Fruit fly (Drosophila melanogaster) whole organism: ENCODE data around the gene Gr22b.

Experiments
- CG8478 ChIP-seq: fragments of >200 bp; optimal IDR thresholded peaks from 2 replicates; lab custom pipeline; 2018; ENCODE audit warnings: inconsistent platforms
- Dll ChIP-seq: fragments of >200 bp; optimal IDR thresholded peaks from 2 replicates; lab custom pipeline; 2017
- psq ChIP-seq: fragments of >200 bp; optimal IDR thresholded peaks from 2 replicates; lab custom pipeline; 2017

DNA sequence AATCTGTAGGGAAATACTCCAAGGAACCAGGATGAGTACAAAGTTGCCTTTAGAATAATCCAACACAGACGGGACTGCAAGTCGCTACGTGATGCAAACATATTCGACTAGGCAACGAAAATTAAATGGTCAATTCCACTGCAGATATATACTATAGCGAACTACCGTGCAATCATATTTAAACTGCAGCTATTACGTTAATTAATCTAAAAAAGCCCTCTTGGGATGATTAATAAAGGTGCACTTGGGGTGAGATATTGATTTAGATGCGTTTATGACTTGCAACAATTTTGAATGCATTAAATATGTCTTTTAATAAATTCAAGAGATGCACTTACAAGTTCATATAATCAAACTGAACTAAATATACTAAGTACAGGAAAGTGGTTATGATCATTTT, 1.3 kb downstream of the Gr22b start, which contains the start of gene Gr22c:
- no peak for TF ChIP-seq Dll (lab: Kevin White, UChicago)
- no peak for TF ChIP-seq CG8478 (lab: Kevin White, UChicago)
- TF ChIP-seq psq: no peak
